Worm (Caenorhabditis elegans) whole organism, L4 larva: Measurements from ENCODE around the gene T03F7.5.

ENCODE experiments used
- D1046.2 ChIP-seq: fragments of 200-800 bp; sonication (Bioruptor generic); IDR thresholded peaks from 2 replicates; pipeline ENCODE4 v1.3.6; 2022; ENCODE audit warnings: missing genetic modification characterization, missing compliant biosample characterization
- F44E2.7 ChIP-seq: fragments of 200-800 bp; sonication (Bioruptor generic); IDR thresholded peaks from 2 replicates; pipeline ENCODE4 v2.1.2; 2022; ENCODE audit warnings: missing genetic modification characterization, missing compliant biosample characterization
- T26A8.4 ChIP-seq: fragments of 200-800 bp; sonication (Bioruptor generic); IDR thresholded peaks from 2 replicates; pipeline ENCODE4 v1.3.6; 2022; ENCODE audit warnings: missing genetic modification characterization, missing compliant biosample characterization
- Y105C5A.15 ChIP-seq: fragments of 200-800 bp; sonication (Bioruptor generic); IDR thresholded peaks from 2 replicates; pipeline ENCODE4 v1.3.6; 2022; ENCODE audit warnings: missing genetic modification characterization, missing compliant biosample characterization
- Y48G9A.11 ChIP-seq: fragments of 200-800 bp; sonication (Bioruptor generic); IDR thresholded peaks from 2 replicates; pipeline ENCODE4 v1.3.6; 2022; ENCODE audit warnings: missing genetic modification reagents, missing genetic modification characterization, missing compliant biosample characterization
- Y75B8A.6 ChIP-seq: fragments of 200-800 bp; sonication (Bioruptor generic); IDR thresholded peaks from 2 replicates; pipeline ENCODE4 v1.3.6; 2022; ENCODE audit warnings: missing genetic modification reagents, missing genetic modification characterization, missing compliant biosample characterization
- aha-1 ChIP-seq: fragments of 150-350 bp; peaks from one replicate; lab custom pipeline; 2014; ENCODE audit warnings: missing biosample characterization, missing genetic modification characterization
- arid-1 ChIP-seq: fragments of 200-800 bp; sonication (Bioruptor generic); conservative IDR thresholded peaks from 2 replicates; pipeline ENCODE4 v1.3.6; 2022; ENCODE audit warnings: missing genetic modification reagents, missing genetic modification characterization, missing compliant biosample characterization
- ceh-44 ChIP-seq: fragments of 200-800 bp; sonication (Bioruptor generic); IDR thresholded peaks from 2 replicates; pipeline ENCODE4 v1.3.6; 2022; ENCODE audit warnings: missing genetic modification reagents, missing genetic modification characterization, missing compliant biosample characterization
- ctbp-1 ChIP-seq: fragments of 200-800 bp; sonication (Bioruptor generic); IDR thresholded peaks from 2 replicates; pipeline ENCODE4 v1.3.6; 2022; ENCODE audit warnings: missing genetic modification reagents, missing genetic modification characterization, missing compliant biosample characterization
- daf-12 ChIP-seq: fragments of 150-350 bp; optimal IDR thresholded peaks from 2 replicates; lab custom pipeline; 2014; ENCODE audit warnings: missing biosample characterization, missing genetic modification reagents, missing genetic modification characterization
- daf-8 ChIP-seq: fragments of 200-800 bp; sonication (Bioruptor generic); IDR thresholded peaks from 2 replicates; pipeline ENCODE4 v1.3.6; 2022; ENCODE audit warnings: missing genetic modification characterization, missing compliant biosample characterization
- dmd-6 ChIP-seq: fragments of 200-800 bp; sonication (Bioruptor generic); IDR thresholded peaks from 2 replicates; pipeline ENCODE4 v1.3.6; 2022; ENCODE audit warnings: missing genetic modification reagents, missing genetic modification characterization, missing compliant biosample characterization
- dmd-8 ChIP-seq: fragments of 200-800 bp; sonication (Bioruptor generic); IDR thresholded peaks from 2 replicates; pipeline ENCODE4 v1.3.6; 2022; ENCODE audit warnings: missing genetic modification characterization, missing compliant biosample characterization
- dmd-9 ChIP-seq: fragments of 200-800 bp; sonication (Bioruptor generic); IDR thresholded peaks from 2 replicates; pipeline ENCODE4 v1.3.6; 2022; ENCODE audit warnings: missing genetic modification reagents, missing genetic modification characterization, missing compliant biosample characterization
- duxl-1 ChIP-seq: sonication (generic microtip); optimal IDR thresholded peaks from 2 replicates; lab custom pipeline; 2016; ENCODE audit warnings: mild to moderate bottlenecking, missing genetic modification characterization, moderate library complexity, missing compliant biosample characterization; ENCODE audit not compliant: poor library complexity
- egl-43 ChIP-seq: fragments of 200-800 bp; sonication (Bioruptor generic); IDR thresholded peaks from 2 replicates; pipeline ENCODE4 v1.3.6; 2022; ENCODE audit warnings: missing genetic modification reagents, missing genetic modification characterization, missing compliant biosample characterization
- fos-1 ChIP-seq: fragments of 150-350 bp; optimal IDR thresholded peaks from 2 replicates; lab custom pipeline; 2014; ENCODE audit warnings: missing biosample characterization, missing genetic modification characterization
- hmg-1.1 ChIP-seq: fragments of 200-800 bp; sonication (Bioruptor generic); IDR thresholded peaks from 2 replicates; pipeline ENCODE4 v1.3.6; 2022; ENCODE audit warnings: missing genetic modification reagents, missing genetic modification characterization, missing compliant biosample characterization
- lim-7 ChIP-seq: fragments of 200-800 bp; sonication (Bioruptor generic); IDR thresholded peaks from 2 replicates; pipeline ENCODE4 v1.3.6; 2022; ENCODE audit warnings: missing genetic modification characterization, missing compliant biosample characterization
- lin-1 ChIP-seq: fragments of 200-800 bp; sonication (Bioruptor generic); IDR thresholded peaks from 2 replicates; pipeline ENCODE4 v1.3.6; 2022; ENCODE audit warnings: missing genetic modification reagents, missing genetic modification characterization, missing compliant biosample characterization
- lin-13 ChIP-seq: fragments of 150-350 bp; optimal IDR thresholded peaks from 2 replicates; lab custom pipeline; 2014; ENCODE audit warnings: missing biosample characterization, missing genetic modification reagents, missing genetic modification characterization
- lin-38 ChIP-seq: fragments of 200-800 bp; sonication (Bioruptor generic); IDR thresholded peaks from 2 replicates; pipeline ENCODE4 v1.3.6; 2022; ENCODE audit warnings: missing genetic modification reagents, missing genetic modification characterization, missing compliant biosample characterization
- lin-39 ChIP-seq: fragments of 150-350 bp; optimal IDR thresholded peaks from 2 replicates; lab custom pipeline; 2014; ENCODE audit warnings: missing biosample characterization, missing genetic modification reagents, missing genetic modification characterization
- madf-5 ChIP-seq, 2 experiments: fragments of 200-800 bp; sonication (Bioruptor generic); IDR thresholded peaks; 2 replicates each; pipeline ENCODE4 v1.3.6; 2022; ENCODE audit warnings: missing compliant biosample characterization in 2 of 2, missing genetic modification characterization in 2 of 2
- madf-9 ChIP-seq: fragments of 200-800 bp; sonication (Bioruptor generic); conservative IDR thresholded peaks from 2 replicates; pipeline ENCODE4 v1.3.6; 2022; ENCODE audit warnings: missing genetic modification reagents, missing genetic modification characterization, missing compliant biosample characterization
- mdl-1 ChIP-seq, 2 experiments: fragments of 150-350 bp in 1 of 2; sonication (generic microtip) in 1 of 2; optimal IDR thresholded peaks; 2 replicates each; lab custom pipeline; 2014 to 2017; ENCODE audit warnings: missing biosample characterization in 2 of 2, missing genetic modification characterization in 2 of 2
- mxl-2 ChIP-seq: fragments of 200-800 bp; sonication (Bioruptor generic); conservative IDR thresholded peaks from 2 replicates; pipeline ENCODE4 v1.3.6; 2022; ENCODE audit warnings: missing genetic modification reagents, missing genetic modification characterization, missing compliant biosample characterization
- nhr-77 ChIP-seq: fragments of 150-350 bp; optimal IDR thresholded peaks from 2 replicates; lab custom pipeline; 2014; ENCODE audit warnings: missing biosample characterization, missing genetic modification characterization
- php-3 ChIP-seq: fragments of 200-800 bp; sonication (Bioruptor generic); IDR thresholded peaks from 2 replicates; pipeline ENCODE4 v1.3.6; 2022; ENCODE audit warnings: missing genetic modification reagents, missing genetic modification characterization, missing compliant biosample characterization
- set-16 ChIP-seq: fragments of 200-800 bp; sonication (Bioruptor generic); IDR thresholded peaks from 2 replicates; pipeline ENCODE4 v1.3.6; 2022; ENCODE audit warnings: missing genetic modification reagents, missing genetic modification characterization, missing compliant biosample characterization
- snpc-1.2 ChIP-seq: fragments of 200-800 bp; sonication (Bioruptor generic); IDR thresholded peaks from 2 replicates; pipeline ENCODE4 v1.3.6; 2022; ENCODE audit warnings: missing genetic modification reagents, missing genetic modification characterization, missing compliant biosample characterization
- tra-1 ChIP-seq: fragments of 200-800 bp; sonication (Bioruptor generic); IDR thresholded peaks from 2 replicates; pipeline ENCODE4 v1.3.6; 2022; ENCODE audit warnings: missing genetic modification reagents, missing genetic modification characterization, missing compliant biosample characterization
- vab-7 ChIP-seq: fragments of 200-800 bp; sonication (Bioruptor generic); IDR thresholded peaks from 2 replicates; pipeline ENCODE4 v1.3.6; 2022; ENCODE audit warnings: missing genetic modification reagents, missing genetic modification characterization, missing compliant biosample characterization
- zip-11 ChIP-seq: fragments of 200-800 bp; sonication (Bioruptor generic); IDR thresholded peaks from 2 replicates; pipeline ENCODE4 v1.3.6; 2022; ENCODE audit warnings: missing genetic modification characterization, missing compliant biosample characterization
- ztf-7 ChIP-seq: fragments of 150-350 bp; optimal IDR thresholded peaks from 2 replicates; lab custom pipeline; 2014; ENCODE audit warnings: missing biosample characterization, missing genetic modification characterization

Gene T03F7.5

ce11 chrV:11334193-11334592 lies 35.7 kb upstream of the T03F7.5 start, which contains the start of gene T02E9.6:
T02E9.6 (minus strand) TSS chrV:11334293.
- TF ChIP-seq nhr-77 (tag; lab: Kevin White, UChicago) (no peak), aha-1 (peak; percentile 33), daf-12 (tag; lab: Kevin White, UChicago) (no peak), daf-8 (GFP tag; lab: Robert Waterston, UW) (no peak), php-3 (GFP tag; lab: Robert Waterston, UW) (no peak), set-16 (GFP tag; lab: Robert Waterston, UW) (no peak), fos-1 (no peak)

ce11 chrV:11331811-11332210 lies 33.3 kb upstream of the T03F7.5 start:
- TF ChIP-seq Y48G9A.11: peak; percentile 62; the same call in 1 of the 2 replicates
- TF ChIP-seq dmd-8 (GFP tag; lab: Robert Waterston, UW): peak; percentile 70; the same call in 1 of the 2 replicates
- peak; percentile 33; the same call in 1 of the 2 replicates for TF ChIP-seq F44E2.7 (GFP tag; lab: Robert Waterston, UW)
- peak; percentile 76; the same call in 1 of the 2 replicates for TF ChIP-seq Y75B8A.6 (GFP tag; lab: Robert Waterston, UW)
- TF ChIP-seq madf-9: peak; percentile 51; the same call in 1 of the 2 replicates
- peak; percentile 51 for TF ChIP-seq dmd-6 (GFP tag; lab: Robert Waterston, UW)
- 0 out of 2 replicates have a peak, but pooled peaks have one; percentile 33 for TF ChIP-seq dmd-9 (GFP tag; lab: Robert Waterston, UW)
- TF ChIP-seq tra-1 (GFP tag; lab: Robert Waterston, UW): 0 out of 2 replicates have a peak, but pooled peaks have one; percentile 17
- TF ChIP-seq Y105C5A.15: peak; percentile 57; the same call in 1 of the 2 replicates
- 0 out of 2 replicates have a peak, but pooled peaks have one; percentile 57 for TF ChIP-seq zip-11 (GFP tag; lab: Robert Waterston, UW)
- peak; percentile 62; the same call in 1 of the 2 replicates for TF ChIP-seq ctbp-1
- peak; percentile 79 for TF ChIP-seq egl-43 (GFP tag; lab: Robert Waterston, UW)
- TF ChIP-seq T26A8.4 (GFP tag; lab: Robert Waterston, UW): 0 out of 2 replicates have a peak, but pooled peaks have one; percentile 21
- TF ChIP-seq hmg-1.1 (GFP tag; lab: Robert Waterston, UW): 0 out of 2 replicates have a peak, but pooled peaks have one; percentile 41
- peak; percentile 88 for TF ChIP-seq lim-7 (GFP tag; lab: Robert Waterston, UW)
- TF ChIP-seq ceh-44 (GFP tag; lab: Robert Waterston, UW): peak; percentile 64; the same call in 1 of the 2 replicates
- peak; percentile 51; the same call in 1 of the 2 replicates for TF ChIP-seq lin-1 (GFP tag; lab: Robert Waterston, UW)
- 0 out of 2 replicates have a peak, but pooled peaks have one; percentile 41 for TF ChIP-seq D1046.2 (GFP tag; lab: Robert Waterston, UW)
- peak; percentile 85 for TF ChIP-seq arid-1 (GFP tag; lab: Robert Waterston, UW)
- TF ChIP-seq madf-5 (GFP tag; IDR thresholded peaks at IDR 0.05; lab: Robert Waterston, UW): peak in 1 of 2 experiments; percentile 89; a peak in 1 of 4 replicates
- peak; percentile 67 for TF ChIP-seq snpc-1.2 (GFP tag; lab: Robert Waterston, UW)
- TF ChIP-seq vab-7: peak; percentile 82

DNA sequence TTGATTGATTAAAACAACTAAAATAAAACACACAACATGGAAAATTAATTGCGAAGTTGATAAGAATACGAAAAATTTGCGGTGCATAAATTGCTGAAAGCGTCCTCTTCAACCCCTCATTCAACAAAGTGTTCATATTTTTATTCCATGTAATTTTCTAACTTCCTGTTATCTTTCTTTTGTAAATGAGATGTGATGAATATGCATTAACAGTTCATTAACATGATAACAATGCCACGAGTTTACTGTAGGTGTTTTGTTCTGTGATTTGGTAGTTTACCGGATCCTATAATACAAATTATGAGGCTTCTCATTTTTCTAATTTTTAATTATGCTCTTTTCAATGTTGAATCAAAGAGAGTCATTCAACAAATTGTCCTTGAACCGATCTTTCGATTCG lies 30.6 kb upstream of the T03F7.5 start, which contains the start of gene F47G9.6:
Gene F47G9.6 (plus strand): TSS at position 301 of the 400 bp plus-strand sequence.
- TF ChIP-seq D1046.2 (GFP tag; lab: Robert Waterston, UW) (no peak), lin-13 (GFP tag; lab: Kevin White, UChicago) (no peak), lin-38 (GFP tag; lab: Robert Waterston, UW) (no peak), ztf-7 (tag; lab: Kevin White, UChicago) (no peak), mdl-1 (tag; optimal IDR thresholded peaks at IDR 0.05; lab: Kevin White, UChicago) (no peak), lin-39 (tag; lab: Kevin White, UChicago) (no peak), duxl-1 (tag; lab: Kevin White, UChicago) (no peak), egl-43 (GFP tag; lab: Robert Waterston, UW) (no peak), mxl-2 (GFP tag; lab: Robert Waterston, UW) (no peak)
